Fruit fly (Drosophila melanogaster) whole organism, pupa: ENCODE data around the gene mRpL38.

Experiments used
- CG12605 ChIP-seq: fragments of 200-800 bp; sonication (Bioruptor generic); IDR thresholded peaks from 2 replicates; pipeline ENCODE4 v1.3.6; 2022; ENCODE audit warnings: missing biosample characterization, missing genetic modification characterization
- CG32121 ChIP-seq: fragments of 200-800 bp; sonication (Bioruptor generic); IDR thresholded peaks from 2 replicates; pipeline ENCODE4 v1.3.6; 2022; ENCODE audit warnings: missing biosample characterization, missing genetic modification characterization
- CG34367 ChIP-seq: fragments of 200-800 bp; sonication (Bioruptor generic); optimal IDR thresholded peaks from 2 replicates; lab custom pipeline; 2018; ENCODE audit warnings: missing biosample characterization, mild to moderate bottlenecking, missing genetic modification characterization
- CG8159 ChIP-seq: fragments of 200-800 bp; sonication (Bioruptor generic); optimal IDR thresholded peaks from 3 replicates; lab custom pipeline; 2018; ENCODE audit warnings: missing biosample characterization, mild to moderate bottlenecking, missing genetic modification characterization, moderate library complexity
- Pif1A ChIP-seq: fragments of 200-800 bp; sonication (Bioruptor generic); optimal IDR thresholded peaks from 3 replicates; lab custom pipeline; 2016; ENCODE audit warnings: missing biosample characterization, missing genetic modification characterization

mRpL38 gene

DNA sequence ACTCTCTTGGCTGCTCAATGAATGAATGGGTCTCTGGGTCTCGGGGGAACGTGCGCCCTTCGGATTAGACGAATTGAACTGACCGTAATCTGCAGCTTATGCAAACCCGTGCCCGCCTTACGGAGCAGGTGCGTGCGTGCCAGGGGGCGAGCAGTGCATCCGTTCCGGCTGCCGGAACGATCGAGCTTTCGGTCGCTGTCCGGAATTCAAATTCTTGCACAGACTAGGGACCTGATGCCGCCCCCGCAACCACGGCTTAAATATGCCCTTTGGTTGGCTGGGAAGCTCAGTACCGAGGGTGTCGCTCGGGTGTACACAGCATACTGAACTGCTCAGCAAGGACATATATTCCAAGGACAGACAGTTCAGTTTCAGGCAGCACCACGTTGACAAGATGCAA is 51.3 kb downstream of the mRpL38 start, which contains the start of gene Muc12Ea:
Gene Muc12Ea, plus strand, starts transcription at position 301 of the 400 bp plus-strand sequence.
- no peak for TF ChIP-seq Pif1A
- no peak for TF ChIP-seq CG12605 (GFP tag; lab: Robert Waterston, UW)
- no peak for TF ChIP-seq CG34367 (tag; lab: Kevin White, UChicago)
- no peak for TF ChIP-seq CG32121 (GFP tag; lab: Robert Waterston, UW)
- TF ChIP-seq CG8159, result no peak
